Fruit fly (Drosophila melanogaster) S2 (cell line): Measurements from ENCODE around the gene TwdlF.

Experiments used
- CG8478 ChIP-seq: fragments of >200 bp; optimal IDR thresholded peaks from 2 replicates; lab custom pipeline; 2018
- CTCF ChIP-seq, 2 experiments: fragments of >200 bp; optimal IDR thresholded peaks; 2 replicates each; lab custom pipeline; 2018

DNA sequence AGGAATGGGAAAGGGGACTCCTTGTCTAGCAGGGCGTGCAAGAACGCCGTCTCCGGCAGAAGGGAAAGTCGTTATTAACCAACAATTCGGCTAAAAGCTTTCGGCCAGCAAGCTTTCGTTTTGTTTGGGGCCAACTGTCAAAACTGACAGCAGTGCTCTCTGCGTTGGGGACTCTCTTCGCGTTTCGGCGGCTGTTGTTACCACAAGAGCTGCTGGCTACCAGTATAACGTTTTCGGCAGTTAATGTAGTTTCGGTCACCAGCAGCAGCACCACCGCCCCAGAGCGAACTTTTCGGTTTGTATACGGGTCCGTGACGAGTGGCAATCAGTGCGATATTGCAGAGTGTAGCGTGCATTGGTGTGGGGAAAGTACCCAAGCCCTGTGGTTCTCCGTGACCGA, 33.2 kb downstream of the TwdlF start, which contains the start of gene cpx:
- no peak for TF ChIP-seq CTCF (optimal IDR thresholded peaks at IDR 0.05; lab: Kevin White, UChicago)
- no peak for TF ChIP-seq CG8478
